Worm (Caenorhabditis elegans) whole organism, mixed stage, embryonic: Measurements from ENCODE around the gene F37A4.4.

Source experiments
- bed-3 ChIP-seq: fragments of 200-800 bp; sonication (Bioruptor generic); optimal IDR thresholded peaks from 3 replicates; lab custom pipeline; 2018; ENCODE audit warnings: mild to moderate bottlenecking, missing genetic modification characterization, moderate library complexity, missing compliant biosample characterization
- blmp-1 ChIP-seq: fragments of 150-350 bp; optimal IDR thresholded peaks from 2 replicates; lab custom pipeline; 2014; ENCODE audit warnings: missing biosample characterization, missing genetic modification characterization
- ceh-39 ChIP-seq: fragments of 150-350 bp; optimal IDR thresholded peaks from 2 replicates; lab custom pipeline; 2014; ENCODE audit warnings: missing biosample characterization, missing genetic modification characterization
- ceh-43 ChIP-seq: fragments of 200-800 bp; sonication (Bioruptor generic); optimal IDR thresholded peaks from 2 replicates; lab custom pipeline; 2018; ENCODE audit warnings: mild to moderate bottlenecking, missing genetic modification characterization, moderate library complexity, missing compliant biosample characterization
- ces-1 ChIP-seq: fragments of 150-350 bp; optimal IDR thresholded peaks from 2 replicates; lab custom pipeline; 2014; ENCODE audit warnings: missing biosample characterization, missing genetic modification reagents, missing genetic modification characterization
- cnd-1 ChIP-seq: fragments of 200-800 bp; sonication (Bioruptor generic); optimal IDR thresholded peaks from 2 replicates; lab custom pipeline; 2018; ENCODE audit warnings: mild to moderate bottlenecking, missing genetic modification characterization, missing compliant biosample characterization
- drap-1 ChIP-seq: fragments of 200-800 bp; sonication (Bioruptor generic); optimal IDR thresholded peaks from 3 replicates; lab custom pipeline; 2018; ENCODE audit warnings: mild to moderate bottlenecking, missing genetic modification characterization, missing compliant biosample characterization
- elt-1 ChIP-seq: sonication (generic microtip); optimal IDR thresholded peaks from 2 replicates; lab custom pipeline; 2017; ENCODE audit warnings: missing genetic modification characterization, mild to moderate bottlenecking, missing compliant biosample characterization, antibody characterized with exemption, moderate library complexity, borderline replicate concordance; ENCODE audit not compliant: insufficient read depth
- elt-3 ChIP-seq: fragments of 150-350 bp; optimal IDR thresholded peaks from 2 replicates; lab custom pipeline; 2014; ENCODE audit warnings: missing biosample characterization, missing genetic modification characterization
- flh-1 ChIP-seq: fragments of 200-800 bp; sonication (Bioruptor generic); optimal IDR thresholded peaks from 2 replicates; lab custom pipeline; 2018; ENCODE audit warnings: mild to moderate bottlenecking, missing genetic modification characterization, moderate library complexity, missing compliant biosample characterization
- ham-2 ChIP-seq: fragments of 200-800 bp; sonication (Bioruptor generic); optimal IDR thresholded peaks from 2 replicates; lab custom pipeline; 2018; ENCODE audit warnings: mild to moderate bottlenecking, missing genetic modification characterization, missing compliant biosample characterization
- hlh-1 ChIP-seq: fragments of 150-350 bp; optimal IDR thresholded peaks from 2 replicates; lab custom pipeline; 2014; ENCODE audit warnings: missing biosample characterization, missing genetic modification reagents, missing genetic modification characterization
- lin-13 ChIP-seq: fragments of 150-350 bp; optimal IDR thresholded peaks from 2 replicates; lab custom pipeline; 2014; ENCODE audit warnings: missing biosample characterization, missing genetic modification characterization
- lin-32 ChIP-seq: fragments of 200-800 bp; sonication (Bioruptor generic); optimal IDR thresholded peaks from 2 replicates; lab custom pipeline; 2018; ENCODE audit warnings: mild to moderate bottlenecking, missing genetic modification characterization, missing compliant biosample characterization
- lsy-2 ChIP-seq: fragments of 150-350 bp; optimal IDR thresholded peaks from 2 replicates; lab custom pipeline; 2014; ENCODE audit warnings: missing biosample characterization, missing genetic modification characterization
- mab-5 ChIP-seq: fragments of 150-350 bp; optimal IDR thresholded peaks from 2 replicates; lab custom pipeline; 2014; ENCODE audit warnings: missing biosample characterization, missing genetic modification characterization
- mep-1 ChIP-seq: fragments of 150-350 bp; optimal IDR thresholded peaks from 2 replicates; lab custom pipeline; 2017; ENCODE audit warnings: missing biosample characterization, missing genetic modification reagents, missing genetic modification characterization, inconsistent platforms
- mls-2 ChIP-seq: sonication (generic microtip); optimal IDR thresholded peaks from 2 replicates; lab custom pipeline; 2016; ENCODE audit warnings: mild to moderate bottlenecking, missing genetic modification characterization, moderate library complexity, missing compliant biosample characterization
- nhr-12 ChIP-seq: fragments of 150-350 bp; optimal IDR thresholded peaks from 2 replicates; lab custom pipeline; 2014; ENCODE audit warnings: missing biosample characterization, missing genetic modification characterization
- nhr-237 ChIP-seq: fragments of 150-350 bp; optimal IDR thresholded peaks from 2 replicates; lab custom pipeline; 2014; ENCODE audit warnings: missing biosample characterization, missing genetic modification characterization
- nhr-76 ChIP-seq: sonication (generic microtip); optimal IDR thresholded peaks from 2 replicates; lab custom pipeline; 2017; ENCODE audit warnings: missing biosample characterization, missing genetic modification characterization
- sem-2 ChIP-seq: fragments of 200-800 bp; sonication (Bioruptor generic); optimal IDR thresholded peaks from 2 replicates; lab custom pipeline; 2018; ENCODE audit warnings: mild to moderate bottlenecking, missing genetic modification characterization, missing compliant biosample characterization
- snpc-4 ChIP-seq: fragments of 150-350 bp; optimal IDR thresholded peaks from 2 replicates; lab custom pipeline; 2014; ENCODE audit warnings: missing biosample characterization, missing genetic modification characterization
- sptf-1 ChIP-seq: sonication (generic microtip); optimal IDR thresholded peaks from 2 replicates; lab custom pipeline; 2017; ENCODE audit warnings: mild to moderate bottlenecking, missing genetic modification characterization, moderate library complexity, missing compliant biosample characterization
- unc-120 ChIP-seq: sonication (generic microtip); optimal IDR thresholded peaks from 2 replicates; lab custom pipeline; 2017; ENCODE audit warnings: missing genetic modification characterization, missing compliant biosample characterization; ENCODE audit not compliant: poor library complexity, severe bottlenecking
- unc-39 ChIP-seq: fragments of 150-350 bp; optimal IDR thresholded peaks from 2 replicates; lab custom pipeline; 2014; ENCODE audit warnings: missing biosample characterization, missing genetic modification characterization
- unc-62 ChIP-seq: fragments of 150-350 bp; optimal IDR thresholded peaks from 2 replicates; lab custom pipeline; 2014; ENCODE audit warnings: missing biosample characterization, missing genetic modification reagents, missing genetic modification characterization
- zip-8 ChIP-seq: fragments of 150-350 bp; optimal IDR thresholded peaks from 2 replicates; lab custom pipeline; 2014; ENCODE audit warnings: missing biosample characterization, missing genetic modification characterization
- ztf-11 ChIP-seq: fragments of 150-350 bp; optimal IDR thresholded peaks from 2 replicates; lab custom pipeline; 2014; ENCODE audit warnings: missing biosample characterization, missing genetic modification characterization

Gene F37A4.4

ce11 chrIII:6718270-6718669, 4.9 kb downstream of the F37A4.4 start, which contains the start of gene F37A4.3:
TSS of gene F37A4.3 (plus strand) at chrIII:6718570.
- TF ChIP-seq ztf-11 (tag; lab: Kevin White, UChicago) = no peak
- peak; percentile 4 for TF ChIP-seq ham-2 (GFP tag; lab: Kevin White, UChicago)
- no peak for TF ChIP-seq sptf-1 (tag; lab: Kevin White, UChicago)

DNA sequence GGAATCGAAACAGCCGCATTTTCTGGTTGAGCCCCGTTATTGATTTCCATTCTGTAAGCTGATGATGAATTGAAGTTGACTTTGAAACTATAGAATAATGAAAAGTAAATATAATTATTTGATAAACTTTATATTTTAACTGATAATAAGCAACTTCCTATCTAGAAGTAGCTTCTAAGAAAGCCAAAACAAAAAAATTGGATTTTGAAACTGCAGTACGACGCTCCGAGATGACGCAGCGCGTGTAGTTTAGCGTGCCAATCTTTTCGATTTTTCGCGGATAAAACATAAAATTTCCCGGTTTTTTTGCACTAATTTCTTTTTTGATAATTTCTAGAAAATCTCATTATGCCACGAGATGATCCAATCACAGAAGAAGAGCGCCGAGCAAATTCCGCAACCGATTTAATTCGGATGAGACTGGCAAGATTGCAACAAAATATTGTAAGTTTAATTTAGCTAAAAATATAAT, 8.9 kb downstream of the F37A4.4 start, which contains the start of the genes bath-41 and F37A4.2:
Gene bath-41, minus strand, starts transcription at position 51 of the 472 bp plus-strand sequence.
Gene F37A4.2, plus strand, starts transcription at position 247 of the 472 bp plus-strand sequence.
- TF ChIP-seq ztf-11 (tag; lab: Kevin White, UChicago) (no peak), unc-39 (tag; lab: Kevin White, UChicago) (no peak), nhr-237 (tag; lab: Kevin White, UChicago) (no peak), mls-2 (tag; lab: Kevin White, UChicago) (no peak), ceh-39 (no peak)

DNA sequence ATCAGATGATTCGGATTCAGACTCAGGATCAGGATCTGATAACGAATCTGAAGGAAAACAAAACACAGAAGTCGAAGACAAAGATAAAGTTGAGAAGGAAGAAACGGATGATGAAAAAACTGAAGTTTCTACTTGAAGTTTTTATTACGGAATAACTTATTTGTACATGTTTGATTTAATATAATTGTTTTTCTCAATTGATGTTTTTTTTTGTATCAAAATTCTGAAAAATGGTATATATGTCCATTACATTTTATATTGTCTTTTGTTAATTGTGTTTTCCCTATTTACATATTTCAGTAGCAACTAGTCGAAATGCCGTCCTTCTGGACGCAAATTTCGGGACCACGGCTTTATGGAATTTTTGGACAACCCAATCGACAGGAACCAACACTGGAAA, 9.7 kb downstream of the F37A4.4 start, which contains the start of gene F37A4.1:
Gene F37A4.1, plus strand, starts transcription at position 301 of the 400 bp plus-strand sequence.
- TF ChIP-seq zip-8 (tag; lab: Kevin White, UChicago) = no peak
- TF ChIP-seq nhr-12 (tag; lab: Kevin White, UChicago) = no peak
- no peak for TF ChIP-seq unc-120 (tag; lab: Kevin White, UChicago)
- no peak for TF ChIP-seq ztf-11 (tag; lab: Kevin White, UChicago)
- TF ChIP-seq nhr-237 (tag; lab: Kevin White, UChicago) = no peak
- TF ChIP-seq cnd-1 (tag; lab: Kevin White, UChicago) = no peak
- no peak for TF ChIP-seq sem-2
- no peak for TF ChIP-seq nhr-76 (tag; lab: Kevin White, UChicago)
- TF ChIP-seq, all 35 proteins: peak for 0

- TF ChIP-seq ceh-43 (GFP tag; lab: Kevin White, UChicago) (no peak), ces-1 (GFP tag; lab: Kevin White, UChicago) (no peak), sptf-1 (tag; lab: Kevin White, UChicago) (no peak), lin-13 (tag; lab: Kevin White, UChicago) (no peak), blmp-1 (tag; lab: Kevin White, UChicago) (no peak), nhr-237 (tag; lab: Kevin White, UChicago) (no peak), unc-62 (GFP tag; lab: Kevin White, UChicago) (no peak), lsy-2 (tag; lab: Kevin White, UChicago) (no peak)
Observed at ce11 chrIII:6725489-6725888, 12.1 kb downstream of the F37A4.4 start, which contains the start of gene wdr-4. TSS of gene wdr-4 (plus strand) at chrIII:6725789.

- TF ChIP-seq unc-39 (tag; lab: Kevin White, UChicago) (no peak), mab-5 (no peak), hlh-1 (tag; lab: Kevin White, UChicago) (peak; percentile 63), unc-120 (tag; lab: Kevin White, UChicago) (peak; percentile 3)
Observed at ce11 chrIII:6730185-6730850, 17.0 kb downstream of the F37A4.4 start, which contains the start of the genes Y102E9.5 and odr-4. TSS of gene Y102E9.5 (minus strand) at chrIII:6730285. TSS of gene odr-4 (plus strand) at chrIII:6730800.

- TF ChIP-seq snpc-4 (tag; lab: Kevin White, UChicago) (no peak), hlh-1 (tag; lab: Kevin White, UChicago) (no peak), ham-2 (GFP tag; lab: Kevin White, UChicago) (no peak), elt-1 (no peak), bed-3 (no peak), ceh-43 (GFP tag; lab: Kevin White, UChicago) (no peak), lin-32 (GFP tag; lab: Kevin White, UChicago) (no peak), mep-1 (tag; lab: Kevin White, UChicago) (no peak), nhr-76 (tag; lab: Kevin White, UChicago) (no peak), ceh-39 (no peak), zip-8 (tag; lab: Kevin White, UChicago) (no peak), lsy-2 (tag; lab: Kevin White, UChicago) (no peak), ztf-11 (tag; lab: Kevin White, UChicago) (no peak), elt-3 (tag; lab: Kevin White, UChicago) (no peak), flh-1 (GFP tag; lab: Kevin White, UChicago) (no peak), drap-1 (GFP tag; lab: Kevin White, UChicago) (no peak), sem-2 (no peak), lin-13 (tag; lab: Kevin White, UChicago) (no peak), nhr-12 (tag; lab: Kevin White, UChicago) (no peak), cnd-1 (tag; lab: Kevin White, UChicago) (no peak)
- TF ChIP-seq, all 35 proteins: peak for 0
Observed at ce11 chrIII:6731285-6731684, 17.9 kb downstream of the F37A4.4 start.
